Worm (Caenorhabditis elegans) whole organism, L3 larva: ENCODE data around the gene rsp-2.
A peak's percentile ranks its signal among the peaks of the same experiment; 100 is the strongest.

Source experiments
- R02D3.7 ChIP-seq: fragments of 150-350 bp; optimal IDR thresholded peaks from 2 replicates; lab custom pipeline; 2014; ENCODE audit warnings: missing biosample characterization, missing genetic modification characterization
- ZK546.5 ChIP-seq: sonication (generic microtip); optimal IDR thresholded peaks from 2 replicates; lab custom pipeline; 2017; ENCODE audit warnings: missing biosample characterization, missing genetic modification characterization
- ceh-9 ChIP-seq: sonication (generic microtip); optimal IDR thresholded peaks from 2 replicates; lab custom pipeline; 2018; ENCODE audit warnings: missing biosample characterization, missing genetic modification characterization
- elt-2 ChIP-seq: sonication (generic microtip); optimal IDR thresholded peaks from 2 replicates; lab custom pipeline; 2016; ENCODE audit warnings: missing genetic modification reagents, mild to moderate bottlenecking, missing genetic modification characterization, missing compliant biosample characterization
- fos-1 ChIP-seq: fragments of 150-350 bp; optimal IDR thresholded peaks from 2 replicates; lab custom pipeline; 2014; ENCODE audit warnings: missing biosample characterization, missing genetic modification characterization
- nfya-1 ChIP-seq: sonication (generic microtip); optimal IDR thresholded peaks from 2 replicates; lab custom pipeline; 2017; ENCODE audit warnings: missing genetic modification characterization, mild to moderate bottlenecking, missing compliant biosample characterization, antibody characterized with exemption, moderate library complexity; ENCODE audit not compliant: insufficient read depth
- nhr-28 ChIP-seq: fragments of 150-350 bp; optimal IDR thresholded peaks from 2 replicates; lab custom pipeline; 2014; ENCODE audit warnings: missing biosample characterization, missing genetic modification characterization
- snpc-4 ChIP-seq: fragments of 150-350 bp; optimal IDR thresholded peaks from 2 replicates; lab custom pipeline; 2014; ENCODE audit warnings: missing biosample characterization, missing genetic modification characterization
- unc-39 ChIP-seq: sonication (generic microtip); optimal IDR thresholded peaks from 4 replicates; lab custom pipeline; 2017; ENCODE audit warnings: missing biosample characterization, missing genetic modification characterization
- unc-62 ChIP-seq: fragments of 150-350 bp; sonication (generic microtip); optimal IDR thresholded peaks from 4 replicates; lab custom pipeline; 2014; ENCODE audit warnings: missing biosample characterization, missing genetic modification reagents, missing genetic modification characterization
- ztf-11 ChIP-seq: fragments of 150-350 bp; optimal IDR thresholded peaks from 2 replicates; lab custom pipeline; 2014; ENCODE audit warnings: missing biosample characterization, missing genetic modification characterization

DNA sequence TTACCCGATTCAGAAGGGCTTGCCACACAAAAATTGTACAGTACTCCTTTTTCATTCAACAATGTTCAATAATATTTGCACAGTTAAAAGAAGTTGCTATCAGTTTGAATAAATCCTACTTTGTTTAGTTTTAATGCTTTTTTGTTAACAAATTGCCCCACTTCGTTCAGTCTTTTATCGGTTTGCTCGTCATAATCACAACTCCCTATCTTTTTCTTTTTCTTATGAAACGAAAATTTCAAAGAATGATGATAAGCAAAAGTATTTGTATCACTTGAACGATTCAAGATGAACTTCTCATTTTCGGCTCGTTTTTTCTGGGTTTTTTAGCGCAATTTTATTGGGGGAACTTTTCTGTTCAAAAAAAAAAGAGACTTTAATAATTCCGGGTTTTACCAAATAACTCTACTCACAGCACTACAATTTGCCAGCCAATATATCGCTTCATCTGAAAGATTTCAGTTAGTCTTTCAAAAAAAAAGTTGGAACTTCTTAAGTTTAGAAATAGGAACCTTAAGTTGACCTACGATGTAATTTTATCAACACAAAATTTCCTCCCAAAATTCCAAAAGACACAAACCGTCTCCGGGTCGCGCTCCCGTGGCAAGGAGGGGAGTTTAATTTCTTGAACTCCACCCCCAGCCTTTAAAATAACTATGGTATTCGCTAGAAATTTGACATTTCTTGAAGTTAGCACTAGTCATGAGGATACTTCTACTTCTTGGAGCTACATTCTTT lies 28.0 kb downstream of the rsp-2 start, which contains the start of gene C05D12.3:
- no peak for TF ChIP-seq ZK546.5
- TF ChIP-seq nfya-1: no peak
- TF ChIP-seq ztf-11: no peak
- TF ChIP-seq unc-39: no peak
- no peak for TF ChIP-seq unc-62 (GFP tag; lab: Kevin White, UChicago)
- TF ChIP-seq R02D3.7: no peak
- peak; percentile 79 for TF ChIP-seq elt-2
- TF ChIP-seq nhr-28 (tag; lab: Kevin White, UChicago): no peak
- TF ChIP-seq snpc-4 (tag; lab: Kevin White, UChicago): no peak
- no peak for TF ChIP-seq ceh-9 (tag; lab: Kevin White, UChicago)
- no peak for TF ChIP-seq fos-1 (tag; lab: Kevin White, UChicago)
